Worm (Caenorhabditis elegans) whole organism, young adult: ENCODE results near the gene pam-1.

Source experiments
- B0336.3 ChIP-seq: fragments of 200-800 bp; sonication (Bioruptor generic); IDR thresholded peaks from 2 replicates; pipeline ENCODE4 v1.3.6; 2022; ENCODE audit warnings: missing genetic modification characterization, missing compliant biosample characterization
- C06A6.2 ChIP-seq: fragments of 200-800 bp; sonication (Bioruptor generic); conservative IDR thresholded peaks from 2 replicates; pipeline ENCODE4 v1.3.6; 2022; ENCODE audit warnings: missing genetic modification characterization, missing compliant biosample characterization
- C17E4.6 ChIP-seq: fragments of 200-800 bp; sonication (Bioruptor generic); IDR thresholded peaks from 2 replicates; pipeline ENCODE4 v1.3.6; 2022; ENCODE audit warnings: missing genetic modification reagents, missing genetic modification characterization, missing compliant biosample characterization
- F10E7.11 ChIP-seq: sonication (generic microtip); optimal IDR thresholded peaks from 2 replicates; lab custom pipeline; 2017; ENCODE audit warnings: mild to moderate bottlenecking, missing genetic modification characterization, moderate library complexity, missing compliant biosample characterization
- F22D6.2 ChIP-seq: sonication (generic microtip); optimal IDR thresholded peaks from 2 replicates; lab custom pipeline; 2016; ENCODE audit warnings: mild to moderate bottlenecking, missing genetic modification characterization, missing compliant biosample characterization
- F23B12.7 ChIP-seq: sonication (generic microtip); optimal IDR thresholded peaks from 2 replicates; lab custom pipeline; 2017; ENCODE audit warnings: missing genetic modification characterization, mild to moderate bottlenecking, missing compliant biosample characterization, antibody characterized with exemption, moderate library complexity; ENCODE audit not compliant: insufficient read depth
- F39B2.1 ChIP-seq: fragments of 200-800 bp; sonication (Bioruptor generic); IDR thresholded peaks from 2 replicates; pipeline ENCODE4 v1.3.6; 2022; ENCODE audit warnings: missing genetic modification reagents, missing genetic modification characterization, missing compliant biosample characterization
- F57A8.1 ChIP-seq: fragments of 200-800 bp; sonication (Bioruptor generic); optimal IDR thresholded peaks from 2 replicates; lab custom pipeline; 2018; ENCODE audit warnings: mild to moderate bottlenecking, missing genetic modification characterization, moderate library complexity, missing compliant biosample characterization
- T07F8.4 ChIP-seq: sonication (generic microtip); optimal IDR thresholded peaks from 2 replicates; lab custom pipeline; 2016; ENCODE audit warnings: mild to moderate bottlenecking, missing genetic modification characterization, moderate library complexity, missing compliant biosample characterization
- Y67H2A.10 ChIP-seq: fragments of 200-800 bp; sonication (Bioruptor generic); conservative IDR thresholded peaks from 2 replicates; pipeline ENCODE4 v1.3.6; 2022; ENCODE audit warnings: missing genetic modification reagents, missing genetic modification characterization, missing compliant biosample characterization
- Y79H2A.3 ChIP-seq: fragments of 200-800 bp; sonication (Bioruptor generic); conservative IDR thresholded peaks from 2 replicates; pipeline ENCODE4 v1.3.6; 2022; ENCODE audit warnings: missing genetic modification reagents, missing genetic modification characterization, missing compliant biosample characterization
- Y95B8A.8 ChIP-seq: fragments of 200-800 bp; sonication (Bioruptor generic); IDR thresholded peaks from 2 replicates; pipeline ENCODE4 v1.3.6; 2022; ENCODE audit warnings: missing genetic modification reagents, missing genetic modification characterization, missing compliant biosample characterization
- ZK185.1 ChIP-seq: sonication (generic microtip); optimal IDR thresholded peaks from 2 replicates; lab custom pipeline; 2016; ENCODE audit warnings: mild to moderate bottlenecking, missing genetic modification characterization, missing compliant biosample characterization; ENCODE audit not compliant: poor library complexity, severe bottlenecking
- ama-1 ChIP-seq, 3 experiments: fragments of 150-350 bp in 1 of 3; sonication (generic microtip) in 2 of 3; optimal IDR thresholded peaks; 2 replicates each; lab custom pipeline; 2014 to 2018; ENCODE audit warnings: missing biosample characterization in 2 of 3, missing genetic modification characterization in 2 of 3, missing genetic modification reagents in 2 of 3
- aptf-2 ChIP-seq: fragments of 200-800 bp; sonication (Bioruptor generic); conservative IDR thresholded peaks from 2 replicates; pipeline ENCODE4 v1.3.6; 2022; ENCODE audit warnings: missing genetic modification reagents, missing genetic modification characterization, missing compliant biosample characterization
- bed-1 ChIP-seq: fragments of 200-800 bp; sonication (Bioruptor generic); IDR thresholded peaks from 2 replicates; pipeline ENCODE4 v1.3.6; 2022; ENCODE audit warnings: missing genetic modification reagents, missing genetic modification characterization, missing compliant biosample characterization
- ccch-3 ChIP-seq: fragments of 200-800 bp; sonication (Bioruptor generic); optimal IDR thresholded peaks from 2 replicates; lab custom pipeline; 2018; ENCODE audit warnings: mild to moderate bottlenecking, missing genetic modification characterization, missing compliant biosample characterization
- cebp-1 ChIP-seq, 2 experiments: fragments of 200-800 bp in 1 of 2; sonication (Bioruptor generic) in 1 of 2; sonication (generic microtip) in 1 of 2; IDR thresholded peaks in 1 of 2; optimal IDR thresholded peaks in 1 of 2; 2 replicates each; pipeline versions ENCODE4 v1.3.6 to Lab custom; 2017 to 2022; ENCODE audit warnings: missing compliant biosample characterization in 2 of 2, missing genetic modification characterization in 2 of 2, mild to moderate bottlenecking in 1 of 2, missing genetic modification reagents in 1 of 2, moderate library complexity in 1 of 2
- die-1 ChIP-seq: sonication (generic microtip); optimal IDR thresholded peaks from 2 replicates; lab custom pipeline; 2016; ENCODE audit warnings: missing genotype, mild to moderate bottlenecking, missing genetic modification characterization, missing compliant biosample characterization
- dpff-1 ChIP-seq: sonication (generic microtip); optimal IDR thresholded peaks from 2 replicates; lab custom pipeline; 2017; ENCODE audit warnings: mild to moderate bottlenecking, missing genetic modification characterization, missing compliant biosample characterization
- egl-44 ChIP-seq: fragments of 200-800 bp; sonication (Bioruptor generic); IDR thresholded peaks from 2 replicates; pipeline ENCODE4 v1.3.6; 2022; ENCODE audit warnings: missing genetic modification reagents, missing genetic modification characterization, missing compliant biosample characterization
- fkh-3 ChIP-seq: sonication (generic microtip); optimal IDR thresholded peaks from 2 replicates; lab custom pipeline; 2016; ENCODE audit warnings: mild to moderate bottlenecking, missing genetic modification characterization, missing compliant biosample characterization
- hlh-12 ChIP-seq: sonication (generic microtip); optimal IDR thresholded peaks from 2 replicates; lab custom pipeline; 2016; ENCODE audit warnings: missing genetic modification characterization, missing compliant biosample characterization
- hmg-1.2 ChIP-seq: fragments of 200-800 bp; sonication (Bioruptor generic); IDR thresholded peaks from 2 replicates; pipeline ENCODE4 v1.3.6; 2022; ENCODE audit warnings: missing genetic modification reagents, missing genetic modification characterization, missing compliant biosample characterization
- hrde-1 ChIP-seq: sonication (generic microtip); optimal IDR thresholded peaks from 2 replicates; lab custom pipeline; 2016; ENCODE audit warnings: missing genetic modification characterization, mild to moderate bottlenecking, missing compliant biosample characterization, moderate library complexity, missing genotype, missing genetic modification reagents, borderline replicate concordance
- lag-1 ChIP-seq: fragments of 200-800 bp; sonication (Bioruptor generic); IDR thresholded peaks from 2 replicates; pipeline ENCODE4 v1.3.6; 2022; ENCODE audit warnings: missing genetic modification reagents, missing genetic modification characterization, missing compliant biosample characterization
- lin-26 ChIP-seq: fragments of 200-800 bp; sonication (Bioruptor generic); IDR thresholded peaks from 2 replicates; pipeline ENCODE4 v1.3.6; 2022; ENCODE audit warnings: missing genetic modification reagents, missing genetic modification characterization, missing compliant biosample characterization
- lsl-1 ChIP-seq: fragments of 200-800 bp; sonication (Bioruptor generic); optimal IDR thresholded peaks from 2 replicates; lab custom pipeline; 2018; ENCODE audit warnings: mild to moderate bottlenecking, missing genetic modification characterization, moderate library complexity, missing compliant biosample characterization
- madf-10 ChIP-seq: sonication (generic microtip); optimal IDR thresholded peaks from 2 replicates; lab custom pipeline; 2016; ENCODE audit warnings: mild to moderate bottlenecking, missing genetic modification characterization, missing compliant biosample characterization
- madf-6 ChIP-seq: fragments of 200-800 bp; sonication (Bioruptor generic); IDR thresholded peaks from 2 replicates; pipeline ENCODE4 v1.3.6; 2022; ENCODE audit warnings: missing genetic modification reagents, missing genetic modification characterization, missing compliant biosample characterization
- nfyb-1 ChIP-seq: fragments of 200-800 bp; sonication (Bioruptor generic); IDR thresholded peaks from 2 replicates; pipeline ENCODE4 v1.3.6; 2022; ENCODE audit warnings: missing genetic modification reagents, missing genetic modification characterization, missing compliant biosample characterization
- nhr-27 ChIP-seq: fragments of 200-800 bp; sonication (Bioruptor generic); optimal IDR thresholded peaks from 2 replicates; lab custom pipeline; 2018; ENCODE audit warnings: mild to moderate bottlenecking, missing genetic modification characterization, moderate library complexity, missing compliant biosample characterization
- repo-1 ChIP-seq: sonication (generic microtip); optimal IDR thresholded peaks from 2 replicates; lab custom pipeline; 2017; ENCODE audit warnings: mild to moderate bottlenecking, missing genetic modification characterization, missing compliant biosample characterization
- sdz-38 ChIP-seq: sonication (generic microtip); optimal IDR thresholded peaks from 2 replicates; lab custom pipeline; 2016; ENCODE audit warnings: missing genotype, missing genetic modification characterization, missing compliant biosample characterization
- sea-2 ChIP-seq: fragments of 200-800 bp; sonication (Bioruptor generic); IDR thresholded peaks from 2 replicates; pipeline ENCODE4 v1.3.6; 2022; ENCODE audit warnings: missing genetic modification characterization, missing compliant biosample characterization
- snpc-1.1 ChIP-seq: sonication (generic microtip); optimal IDR thresholded peaks from 2 replicates; lab custom pipeline; 2017; ENCODE audit warnings: missing genetic modification characterization, mild to moderate bottlenecking, missing compliant biosample characterization, antibody characterized with exemption, moderate library complexity, missing genotype, missing genetic modification reagents; ENCODE audit not compliant: insufficient read depth
- snpc-1.3 ChIP-seq: sonication (generic microtip); optimal IDR thresholded peaks from 2 replicates; lab custom pipeline; 2017; ENCODE audit warnings: missing genetic modification characterization, mild to moderate bottlenecking, missing compliant biosample characterization, antibody characterized with exemption, moderate library complexity, missing genotype, missing genetic modification reagents; ENCODE audit not compliant: insufficient read depth
- snpc-4 ChIP-seq, 5 experiments: fragments of 150-350 bp in 1 of 5; sonication (generic microtip) in 4 of 5; optimal IDR thresholded peaks; 2 replicates each; lab custom pipeline; 2014 to 2018; ENCODE audit warnings: missing genetic modification characterization in 5 of 5, missing biosample characterization in 3 of 5, antibody characterized with exemption in 2 of 5, mild to moderate bottlenecking in 2 of 5, missing compliant biosample characterization in 2 of 5, missing genotype in 2 of 5, moderate library complexity in 2 of 5, missing genetic modification reagents in 1 of 5
- tlf-1 ChIP-seq: fragments of 200-800 bp; sonication (Bioruptor generic); optimal IDR thresholded peaks from 2 replicates; lab custom pipeline; 2018; ENCODE audit warnings: mild to moderate bottlenecking, missing genetic modification characterization, missing compliant biosample characterization
- ztf-22 ChIP-seq: fragments of 200-800 bp; sonication (Bioruptor generic); optimal IDR thresholded peaks from 2 replicates; lab custom pipeline; 2018; ENCODE audit warnings: mild to moderate bottlenecking, missing genetic modification characterization, moderate library complexity, missing compliant biosample characterization
- ztf-25 ChIP-seq: fragments of 200-800 bp; sonication (Bioruptor generic); IDR thresholded peaks from 2 replicates; pipeline ENCODE4 v1.3.6; 2022; ENCODE audit warnings: missing genetic modification reagents, missing genetic modification characterization, missing compliant biosample characterization
- ztf-26 ChIP-seq: sonication (generic microtip); optimal IDR thresholded peaks from 2 replicates; lab custom pipeline; 2017; ENCODE audit warnings: missing genetic modification characterization, missing compliant biosample characterization

The pam-1 gene

DNA sequence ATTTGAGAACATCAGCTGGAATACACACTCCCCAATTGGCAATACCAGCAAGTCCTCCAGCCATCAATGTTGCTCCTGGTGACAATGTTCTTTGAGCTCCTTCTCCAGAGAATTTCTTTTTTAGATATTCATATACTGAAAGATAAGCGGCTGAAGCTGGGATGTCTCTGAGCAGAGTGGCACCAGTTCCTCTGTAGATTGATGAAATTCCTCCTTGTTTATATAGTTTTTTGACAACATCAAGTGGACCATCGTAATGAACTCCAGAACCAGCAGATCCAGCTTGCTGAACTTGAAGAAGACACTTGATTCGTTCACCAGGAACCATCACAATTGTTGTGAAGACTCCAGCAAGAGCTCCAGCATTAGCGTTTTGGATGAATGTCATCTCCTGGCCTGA, 1.5 kb upstream of the pam-1 start:
- TF ChIP-seq F10E7.11 (tag; lab: Kevin White, UChicago) = no peak
- no peak for TF ChIP-seq hrde-1 (tag; lab: Kevin White, UChicago)
- no peak for TF ChIP-seq ztf-26 (tag; lab: Kevin White, UChicago)
- TF ChIP-seq snpc-1.1 (tag; lab: Kevin White, UChicago) = no peak
- no peak for TF ChIP-seq madf-6 (GFP tag; lab: Robert Waterston, UW)
- TF ChIP-seq hmg-1.2 (GFP tag; lab: Robert Waterston, UW) = no peak
- no peak for TF ChIP-seq dpff-1
- no peak for TF ChIP-seq madf-10 (tag; lab: Kevin White, UChicago)
- TF ChIP-seq T07F8.4 = no peak
- TF ChIP-seq, all 124 proteins: peak for 0

DNA sequence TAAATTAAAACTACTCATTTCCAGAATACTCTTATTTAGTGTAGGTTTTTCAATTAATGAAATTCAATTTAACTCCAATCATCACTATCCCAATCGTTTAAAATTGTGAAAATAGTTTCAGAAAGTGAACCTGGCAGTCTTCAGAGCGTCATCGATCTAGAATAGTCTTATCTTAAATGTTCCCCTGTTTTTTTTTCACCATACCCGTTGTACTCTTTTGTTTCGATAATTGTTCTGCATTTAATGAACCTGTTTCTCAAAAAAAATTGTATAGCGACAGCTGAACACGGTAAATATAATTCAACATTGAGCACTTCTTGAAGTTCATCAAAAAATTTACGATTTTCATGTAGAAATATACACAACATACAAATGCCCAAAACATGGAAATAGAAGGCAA, 642 bp upstream of the pam-1 start:
- no peak for TF ChIP-seq snpc-4 (GFP tag; optimal IDR thresholded peaks at IDR 0.05; lab: Kevin White, UChicago)
- peak in 1 of 4 experiments; percentile 12 for TF ChIP-seq snpc-4 (tag; optimal IDR thresholded peaks at IDR 0.05; lab: Kevin White, UChicago)
- TF ChIP-seq Y95B8A.8 (GFP tag; lab: Robert Waterston, UW) = peak; percentile 43; the same call in 1 of the 2 replicates
- no peak for TF ChIP-seq fkh-3 (tag; lab: Kevin White, UChicago)
- TF ChIP-seq madf-6 (GFP tag; lab: Robert Waterston, UW) = peak; percentile 42; the same call in 1 of the 2 replicates
- no peak for TF ChIP-seq dpff-1
- peak; percentile 3 for TF ChIP-seq snpc-1.3 (tag; lab: Kevin White, UChicago)
- TF ChIP-seq C17E4.6 = no peak
- peak; percentile 69 for TF ChIP-seq hrde-1 (tag; lab: Kevin White, UChicago)
- no peak for TF ChIP-seq F23B12.7
- peak; percentile 35 for TF ChIP-seq ZK185.1 (tag; lab: Kevin White, UChicago)
- 0 out of 2 replicates have a peak, but pooled peaks have one; percentile 37 for TF ChIP-seq B0336.3 (GFP tag; lab: Robert Waterston, UW)
- peak; percentile 64 for TF ChIP-seq repo-1
- peak; percentile 16 for TF ChIP-seq tlf-1
- no peak for TF ChIP-seq nhr-27 (tag; lab: Kevin White, UChicago)
- TF ChIP-seq nfyb-1 (GFP tag; lab: Robert Waterston, UW) = 0 out of 2 replicates have a peak, but pooled peaks have one; percentile 14
- TF ChIP-seq sea-2 = no peak

DNA sequence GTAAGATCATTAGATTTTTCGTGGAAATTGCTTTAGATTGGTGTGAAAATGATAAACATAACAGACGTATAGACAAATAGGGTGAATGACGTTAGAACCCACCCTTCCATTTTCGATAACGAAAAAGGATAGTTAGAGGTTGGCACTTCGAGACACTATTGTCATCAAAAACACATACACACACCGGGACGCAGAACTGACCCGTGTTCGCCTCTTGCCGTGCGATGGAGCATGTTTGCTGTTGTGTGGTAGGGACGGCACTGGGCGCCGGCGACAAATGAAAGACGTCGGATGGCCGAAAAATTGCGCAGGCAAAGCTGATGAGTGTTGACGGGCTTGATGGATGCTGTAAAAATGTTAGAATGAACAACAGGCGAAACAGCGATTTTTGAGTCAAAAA, 768 bp downstream of the pam-1 start:
- TF ChIP-seq aptf-2 (GFP tag; lab: Robert Waterston, UW) = no peak
- no peak for TF ChIP-seq F57A8.1
- TF ChIP-seq ztf-25 (GFP tag; lab: Robert Waterston, UW) = no peak
- no peak for TF ChIP-seq B0336.3 (GFP tag; lab: Robert Waterston, UW)
- no peak for TF ChIP-seq F39B2.1
- no peak for TF ChIP-seq hlh-12
- TF ChIP-seq F22D6.2 (tag; lab: Kevin White, UChicago) = no peak
- TF ChIP-seq cebp-1 (GFP tag; IDR thresholded peaks at IDR 0.05; lab: Robert Waterston, UW) = peak; percentile 33; the same call in 1 of the 2 replicates
- TF ChIP-seq cebp-1 (tag; optimal IDR thresholded peaks at IDR 0.05; lab: Kevin White, UChicago) = peak; percentile 16
- TF ChIP-seq Y67H2A.10 (GFP tag; lab: Robert Waterston, UW) = no peak
- TF ChIP-seq C06A6.2 = no peak
- no peak for TF ChIP-seq bed-1 (GFP tag; lab: Robert Waterston, UW)
- no peak for TF ChIP-seq Y79H2A.3 (GFP tag; lab: Robert Waterston, UW)
- no peak for TF ChIP-seq ztf-22 (GFP tag; lab: Kevin White, UChicago)
- TF ChIP-seq ZK185.1 (tag; lab: Kevin White, UChicago) = no peak
- no peak for TF ChIP-seq egl-44
- TF ChIP-seq fkh-3 (tag; lab: Kevin White, UChicago) = no peak
- TF ChIP-seq ama-1 (optimal IDR thresholded peaks at IDR 0.05; lab: Kevin White, UChicago) = no peak
- no peak for TF ChIP-seq ama-1 (GFP tag; optimal IDR thresholded peaks at IDR 0.05; lab: Kevin White, UChicago)
- no peak for TF ChIP-seq ccch-3 (GFP tag; lab: Kevin White, UChicago)
- no peak for TF ChIP-seq C17E4.6
- no peak for TF ChIP-seq T07F8.4
- no peak for TF ChIP-seq die-1 (tag; lab: Kevin White, UChicago)
- TF ChIP-seq lag-1 (GFP tag; lab: Robert Waterston, UW) = no peak
- TF ChIP-seq sea-2 = no peak
- TF ChIP-seq lin-26 (GFP tag; lab: Robert Waterston, UW) = peak; percentile 43
- TF ChIP-seq sdz-38 (tag; lab: Kevin White, UChicago) = no peak
- TF ChIP-seq lsl-1 (GFP tag; lab: Kevin White, UChicago) = no peak
